Worm (Caenorhabditis elegans): ENCODE measurements around the gene spdl-1.
A peak's percentile ranks its signal among the peaks of the same experiment; 100 is the strongest.

The spdl-1 gene

ce11 chrII:7795299-7795698, 13.9 kb downstream of the spdl-1 start (continued):
- TF ChIP-seq F49E8.2 (tag; optimal IDR thresholded peaks at IDR 0.05; ENCODE audit: insufficient read depth): no peak
- TF ChIP-seq dpff-1 (tag; optimal IDR thresholded peaks at IDR 0.05): no peak

- TF ChIP-seq aptf-2 (GFP tag; conservative IDR thresholded peaks at IDR 0.05) (no peak), nhr-80 (tag; optimal IDR thresholded peaks at IDR 0.05) (peak; percentile 57), xnd-1 (tag; optimal IDR thresholded peaks at IDR 0.05) (no peak)
Measured at ce11 chrII:7801255-7801654, 19.9 kb downstream of the spdl-1 start.

DNA sequence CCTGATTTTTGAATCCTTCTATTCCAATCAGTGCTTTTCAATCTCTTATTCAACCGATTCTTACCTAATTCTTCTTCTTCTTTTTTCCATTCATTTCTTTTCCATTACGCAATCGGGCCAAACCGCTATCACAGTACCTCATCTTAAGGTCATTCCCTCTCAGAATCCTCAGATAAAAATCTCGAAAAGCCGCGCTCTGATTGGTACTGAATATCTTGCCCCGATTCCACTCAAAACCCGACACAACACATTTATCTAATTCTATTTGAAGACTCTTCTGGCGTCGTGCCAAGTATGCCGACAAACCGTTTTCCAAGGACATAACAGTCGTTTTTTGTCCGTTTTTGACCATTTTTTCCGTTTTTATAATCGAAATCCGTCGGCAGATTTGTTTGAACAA, 20.5 kb downstream of the spdl-1 start:
- no peak for TF ChIP-seq ztf-6 (GFP tag; IDR thresholded peaks at IDR 0.05)
- no peak for TF ChIP-seq B0035.1 (tag; optimal IDR thresholded peaks at IDR 0.05)
- no peak for TF ChIP-seq rpc-1 (optimal IDR thresholded peaks at IDR 0.05)
- TF ChIP-seq rpc-1 (tag; optimal IDR thresholded peaks at IDR 0.05): no peak
- no peak for TF ChIP-seq madf-10 (tag; optimal IDR thresholded peaks at IDR 0.05)
- TF ChIP-seq nhr-120 (GFP tag; IDR thresholded peaks at IDR 0.05): no peak
- no peak for TF ChIP-seq snpc-1.1 (tag; optimal IDR thresholded peaks at IDR 0.05; ENCODE audit: insufficient read depth)
- TF ChIP-seq ztf-18 (tag; optimal IDR thresholded peaks at IDR 0.05): no peak

DNA sequence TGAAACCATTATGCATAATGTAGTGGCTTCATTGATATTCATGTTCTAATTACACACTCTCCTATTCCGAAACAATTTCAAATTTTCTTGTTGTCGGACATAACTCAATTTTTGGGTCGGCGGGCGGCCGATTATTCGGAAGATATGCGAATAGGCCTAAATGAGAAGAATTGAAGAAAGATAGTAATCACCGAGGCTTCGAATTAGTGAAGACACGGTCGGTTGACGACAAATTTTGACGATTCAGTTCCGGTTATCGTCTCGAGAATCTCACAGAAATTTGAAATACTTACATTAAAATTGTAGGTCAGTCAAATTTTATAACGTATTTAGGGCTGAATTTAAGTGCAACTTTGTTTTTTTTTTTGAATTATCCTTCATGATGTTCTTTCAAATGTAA, 21.8 kb downstream of the spdl-1 start:
- TF ChIP-seq ztf-3 (GFP tag; optimal IDR thresholded peaks at IDR 0.05): no peak
- TF ChIP-seq sea-2 (GFP tag; IDR thresholded peaks at IDR 0.05): no peak
- no peak for TF ChIP-seq sdz-38 (tag; optimal IDR thresholded peaks at IDR 0.05)

ce11 chrII:7806054-7806453, 24.7 kb downstream of the spdl-1 start:
- TF ChIP-seq tbx-9 (tag; optimal IDR thresholded peaks at IDR 0.05; ENCODE audit: borderline replicate concordance): no peak
- TF ChIP-seq C06A6.2 (GFP tag; conservative IDR thresholded peaks at IDR 0.05): no peak
- TF ChIP-seq ztf-22 (GFP tag; optimal IDR thresholded peaks at IDR 0.05): no peak
- no peak for TF ChIP-seq let-526 (GFP tag; IDR thresholded peaks at IDR 0.05)
- no peak for TF ChIP-seq mes-4 (tag; optimal IDR thresholded peaks at IDR 0.05)
- TF ChIP-seq nhr-90 (tag; optimal IDR thresholded peaks at IDR 0.05): no peak
- no peak for TF ChIP-seq efl-1 (GFP tag; optimal IDR thresholded peaks at IDR 0.05)
- TF ChIP-seq F23B12.7 (tag; optimal IDR thresholded peaks at IDR 0.05; ENCODE audit: insufficient read depth): no peak
- TF ChIP-seq F57C9.4 (tag; optimal IDR thresholded peaks at IDR 0.05): no peak
- no peak for TF ChIP-seq F49E8.2 (tag; optimal IDR thresholded peaks at IDR 0.05; ENCODE audit: insufficient read depth)
- no peak for TF ChIP-seq lag-1 (GFP tag; IDR thresholded peaks at IDR 0.05)
- TF ChIP-seq xnd-1 (tag; optimal IDR thresholded peaks at IDR 0.05): no peak
- no peak for TF ChIP-seq gei-17 (GFP tag; optimal IDR thresholded peaks at IDR 0.05)
- TF ChIP-seq B0336.3 (GFP tag; IDR thresholded peaks at IDR 0.05): no peak
- TF ChIP-seq fkh-3 (tag; optimal IDR thresholded peaks at IDR 0.05): no peak
- TF ChIP-seq madf-8 (GFP tag; conservative IDR thresholded peaks at IDR 0.05): no peak
- no peak for TF ChIP-seq lsy-27 (tag; optimal IDR thresholded peaks at IDR 0.05; ENCODE audit: borderline replicate concordance, insufficient read depth)
- TF ChIP-seq ekl-4 (GFP tag; IDR thresholded peaks at IDR 0.05): no peak
- TF ChIP-seq Y53G8AR.9 (GFP tag; conservative IDR thresholded peaks at IDR 0.05): no peak
- TF ChIP-seq cebp-1 (GFP tag; IDR thresholded peaks at IDR 0.05): no peak
- no peak for TF ChIP-seq cebp-1 (tag; optimal IDR thresholded peaks at IDR 0.05)
